Fruit fly (Drosophila melanogaster) whole organism: ENCODE measurements around the gene CG4653.

Source experiments
- CG8478 ChIP-seq: fragments of >200 bp; optimal IDR thresholded peaks from 2 replicates; lab custom pipeline; 2018; ENCODE audit warnings: inconsistent platforms
- usp ChIP-seq: fragments of >200 bp; optimal IDR thresholded peaks from 2 replicates; lab custom pipeline; 2017; ENCODE audit warnings: missing biosample characterization, missing genetic modification characterization, mixed read lengths

dm6 chrX:16664405-16665064, 39.3 kb upstream of the CG4653 start, which contains the start of gene CG15865:
- TF ChIP-seq usp (GFP tag; lab: Kevin White, UChicago) (no peak), CG8478 (lab: Kevin White, UChicago) (no peak)
